Fruit fly (Drosophila melanogaster) whole organism, wandering third instar larva: Measurements from ENCODE around the gene Bug22.

Experiments
- Abd-B ChIP-seq: fragments of >200 bp; optimal IDR thresholded peaks from 2 replicates; lab custom pipeline; 2017; ENCODE audit warnings: missing biosample characterization, missing genetic modification characterization
- CG32264 ChIP-seq: fragments of 200-800 bp; sonication (Bioruptor generic); optimal IDR thresholded peaks from 2 replicates; lab custom pipeline; 2016; ENCODE audit warnings: missing biosample characterization, missing genetic modification characterization
- CG9705 ChIP-seq: fragments of 200-800 bp; sonication (Bioruptor generic); optimal IDR thresholded peaks from 2 replicates; lab custom pipeline; 2018; ENCODE audit warnings: missing biosample characterization, mild to moderate bottlenecking, missing genetic modification characterization
- CrebA ChIP-seq: fragments of 200-800 bp; sonication (Bioruptor generic); optimal IDR thresholded peaks from 2 replicates; lab custom pipeline; 2016; ENCODE audit warnings: missing biosample characterization, mild to moderate bottlenecking, missing genetic modification characterization, borderline replicate concordance
- Dfd ChIP-seq: fragments of >200 bp; optimal IDR thresholded peaks from 2 replicates; lab custom pipeline; 2017; ENCODE audit warnings: missing biosample characterization, missing genetic modification characterization
- Dif ChIP-seq: fragments of 200-275, 200-300 bp; sonication (Bioruptor generic); optimal IDR thresholded peaks from 2 replicates; lab custom pipeline; 2018; ENCODE audit warnings: missing biosample characterization, missing genetic modification characterization; ENCODE audit not compliant: partially characterized antibody
- GATAd ChIP-seq: sonication (Bioruptor generic); optimal IDR thresholded peaks from 2 replicates; lab custom pipeline; 2016; ENCODE audit warnings: missing biosample characterization, missing genetic modification characterization
- HLH106 ChIP-seq: fragments of 200-800 bp; optimal IDR thresholded peaks from 3 replicates; lab custom pipeline; 2019; ENCODE audit warnings: missing biosample characterization, mild to moderate bottlenecking, missing genetic modification characterization, moderate library complexity
- Hnf4 ChIP-seq: fragments of 200-800 bp; sonication (Bioruptor generic); optimal IDR thresholded peaks from 2 replicates; lab custom pipeline; 2016; ENCODE audit warnings: missing biosample characterization, mild to moderate bottlenecking, missing genetic modification characterization
- Hr78 ChIP-seq: fragments of >200 bp; optimal IDR thresholded peaks from 2 replicates; lab custom pipeline; 2017; ENCODE audit warnings: missing biosample characterization, missing genetic modification characterization
- Hr83 ChIP-seq: fragments of 200-300 bp; sonication (Bioruptor generic); optimal IDR thresholded peaks from 2 replicates; lab custom pipeline; 2016; ENCODE audit warnings: missing biosample characterization, mild to moderate bottlenecking, missing genetic modification characterization, moderate library complexity; ENCODE audit not compliant: poor library complexity, severe bottlenecking
- Jra ChIP-seq: sonication (Bioruptor generic); optimal IDR thresholded peaks from 2 replicates; lab custom pipeline; 2016; ENCODE audit warnings: missing biosample characterization, missing genetic modification characterization
- Mio ChIP-seq: sonication (Bioruptor generic); optimal IDR thresholded peaks from 2 replicates; lab custom pipeline; 2016; ENCODE audit warnings: missing biosample characterization, missing genetic modification characterization
- Myc ChIP-seq: fragments of >200 bp; optimal IDR thresholded peaks from 2 replicates; lab custom pipeline; 2017
- N ChIP-seq: fragments of >200 bp; optimal IDR thresholded peaks from 2 replicates; lab custom pipeline; 2018; ENCODE audit warnings: missing biosample characterization, missing external identifiers, missing genetic modification characterization
- OdsH ChIP-seq: fragments of 200-800 bp; sonication (Bioruptor generic); optimal IDR thresholded peaks from 2 replicates; lab custom pipeline; 2016; ENCODE audit warnings: missing biosample characterization, mild to moderate bottlenecking, missing genetic modification characterization
- Rel ChIP-seq, 2 experiments: fragments of 200-800 bp; sonication (Bioruptor generic) in 1 of 2; optimal IDR thresholded peaks; 2 replicates in 1 of 2; 3 replicates in 1 of 2; lab custom pipeline; 2016 to 2019; ENCODE audit warnings: mild to moderate bottlenecking in 2 of 2, missing biosample characterization in 2 of 2, missing genetic modification characterization in 2 of 2, moderate library complexity in 1 of 2
- Vsx2 ChIP-seq: fragments of 200-300, 225-300 bp; sonication (Bioruptor generic); optimal IDR thresholded peaks from 2 replicates; lab custom pipeline; 2018; ENCODE audit warnings: missing biosample characterization, missing genetic modification characterization; ENCODE audit not compliant: partially characterized antibody
- dl ChIP-seq, 2 experiments: fragments of 175-275, 200-275 bp in 1 of 2; fragments of 200-275 bp in 1 of 2; sonication (Bioruptor generic); optimal IDR thresholded peaks; lab custom pipeline; 2018; ENCODE audit warnings: mild to moderate bottlenecking in 2 of 2, missing biosample characterization in 2 of 2, missing genetic modification characterization in 2 of 2, moderate library complexity in 2 of 2; ENCODE audit not compliant: partially characterized antibody in 2 of 2, insufficient read depth in 1 of 2
- dmrt93B ChIP-seq: fragments of 200-800 bp; sonication (Bioruptor generic); optimal IDR thresholded peaks from 2 replicates; lab custom pipeline; 2018; ENCODE audit warnings: missing biosample characterization, mild to moderate bottlenecking, missing genetic modification characterization
- ey ChIP-seq: fragments of 200-800 bp; sonication (Bioruptor generic); optimal IDR thresholded peaks from 2 replicates; lab custom pipeline; 2016; ENCODE audit warnings: missing biosample characterization, missing genetic modification characterization
- foxo ChIP-seq, 2 experiments: fragments of 200-800 bp; sonication (Bioruptor generic); optimal IDR thresholded peaks; 2 replicates in 1 of 2; 3 replicates in 1 of 2; lab custom pipeline; 2016 to 2017; ENCODE audit warnings: missing biosample characterization in 2 of 2, missing genetic modification characterization in 2 of 2
- fru ChIP-seq: fragments of 200-800 bp; sonication (Bioruptor generic); optimal IDR thresholded peaks from 3 replicates; lab custom pipeline; 2016; ENCODE audit warnings: missing biosample characterization, mild to moderate bottlenecking, missing genetic modification characterization
- h ChIP-seq: fragments of 200-800 bp; sonication (Bioruptor generic); optimal IDR thresholded peaks from 3 replicates; lab custom pipeline; 2016; ENCODE audit warnings: missing biosample characterization, mild to moderate bottlenecking, missing genetic modification characterization
- jim ChIP-seq: fragments of 175-275, 200-325 bp; sonication (Bioruptor generic); optimal IDR thresholded peaks from 2 replicates; lab custom pipeline; 2016; ENCODE audit warnings: missing biosample characterization, mild to moderate bottlenecking, missing genetic modification characterization
- pan ChIP-seq: fragments of >200 bp; optimal IDR thresholded peaks from 2 replicates; lab custom pipeline; 2017
- psq ChIP-seq: fragments of 200-800 bp; sonication (Bioruptor generic); optimal IDR thresholded peaks from 3 replicates; lab custom pipeline; 2017; ENCODE audit warnings: missing biosample characterization, mild to moderate bottlenecking, missing genetic modification characterization, moderate library complexity
- rgr ChIP-seq: fragments of 200-800 bp; sonication (Bioruptor generic); optimal IDR thresholded peaks from 3 replicates; lab custom pipeline; 2016; ENCODE audit warnings: missing biosample characterization, mild to moderate bottlenecking, missing genetic modification characterization
- sage ChIP-seq: fragments of 200-800 bp; sonication (Bioruptor generic); optimal IDR thresholded peaks from 2 replicates; lab custom pipeline; 2016; ENCODE audit warnings: missing biosample characterization, mild to moderate bottlenecking, missing genetic modification characterization
- sv ChIP-seq: fragments of 200-800 bp; sonication (Bioruptor generic); optimal IDR thresholded peaks from 3 replicates; lab custom pipeline; 2016; ENCODE audit warnings: missing biosample characterization, missing genetic modification characterization
- tai ChIP-seq: sonication (Bioruptor generic); optimal IDR thresholded peaks from 2 replicates; lab custom pipeline; 2016; ENCODE audit warnings: missing biosample characterization, missing genetic modification characterization
- usp ChIP-seq: fragments of >200 bp; optimal IDR thresholded peaks from 2 replicates; lab custom pipeline; 2017; ENCODE audit warnings: missing biosample characterization, missing genetic modification characterization
- woc ChIP-seq: sonication (Bioruptor generic); optimal IDR thresholded peaks from 2 replicates; lab custom pipeline; 2016; ENCODE audit warnings: missing biosample characterization, mild to moderate bottlenecking, missing genetic modification characterization

Bug22 gene

dm6 chr2L:10470211-10470610 lies 39.5 kb upstream of the Bug22 start:
- TF ChIP-seq OdsH (GFP tag; lab: Kevin White, UChicago) = no peak
- no peak for TF ChIP-seq pan
- no peak for TF ChIP-seq HLH106 (tag; lab: Kevin White, UChicago)
- TF ChIP-seq psq (GFP tag; lab: Kevin White, UChicago) = no peak
- TF ChIP-seq Vsx2 (GFP tag; lab: Kevin White, UChicago) = no peak
- TF ChIP-seq Hnf4 (GFP tag; lab: Kevin White, UChicago) = no peak
- TF ChIP-seq sage = no peak
- TF ChIP-seq Myc (lab: Kevin White, UChicago) = no peak
- no peak for TF ChIP-seq ey
- TF ChIP-seq tai (GFP tag; lab: Kevin White, UChicago) = no peak
- no peak for TF ChIP-seq CG32264 (GFP tag; lab: Kevin White, UChicago)

DNA sequence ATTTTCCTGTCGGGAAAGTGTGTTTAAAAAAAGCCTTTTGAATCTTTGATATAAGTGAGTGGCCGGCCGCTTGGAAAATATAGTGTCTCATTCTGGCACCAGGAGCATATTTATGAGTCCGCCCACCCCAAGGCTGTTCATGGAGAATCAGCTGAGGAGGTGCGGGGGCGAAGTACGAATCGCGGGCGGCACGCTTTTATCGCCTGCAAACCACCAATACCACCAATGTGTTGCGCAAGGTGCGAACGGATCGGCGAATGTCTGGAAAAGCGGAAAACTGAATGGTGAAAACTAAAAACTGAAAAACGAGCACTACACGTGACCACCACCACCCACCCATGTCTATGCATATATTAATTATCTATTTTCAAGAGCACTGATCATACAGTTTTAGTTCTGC lies 38.3 kb upstream of the Bug22 start:
- TF ChIP-seq Hr78 (GFP tag; lab: Kevin White, UChicago) (no peak), Myc (lab: Kevin White, UChicago) (no peak), N (GFP tag; lab: Kevin White, UChicago) (no peak), sage (no peak), CG9705 (no peak), Dif (GFP tag; lab: Kevin White, UChicago) (no peak), dmrt93B (GFP tag; lab: Kevin White, UChicago) (no peak), psq (GFP tag; lab: Kevin White, UChicago) (no peak), Mio (no peak), rgr (no peak), Dfd (GFP tag; lab: Kevin White, UChicago) (no peak), Rel (GFP tag; optimal IDR thresholded peaks at IDR 0.05; lab: Kevin White, UChicago) (no peak), Rel (tag; optimal IDR thresholded peaks at IDR 0.05; lab: Kevin White, UChicago) (no peak), pan (no peak), GATAd (GFP tag; lab: Kevin White, UChicago) (no peak), OdsH (GFP tag; lab: Kevin White, UChicago) (no peak), usp (GFP tag; lab: Kevin White, UChicago) (no peak), CrebA (GFP tag; lab: Kevin White, UChicago) (no peak), fru (GFP tag; lab: Kevin White, UChicago) (no peak), tai (GFP tag; lab: Kevin White, UChicago) (no peak), woc (GFP tag; lab: Kevin White, UChicago) (no peak)

dm6 chr2L:10468388-10468787 lies 37.7 kb upstream of the Bug22 start:
- TF ChIP-seq h (GFP tag; lab: Kevin White, UChicago) (peak; percentile 55), HLH106 (tag; lab: Kevin White, UChicago) (peak; percentile 54), tai (GFP tag; lab: Kevin White, UChicago) (no peak), fru (GFP tag; lab: Kevin White, UChicago) (peak; percentile 2), dmrt93B (GFP tag; lab: Kevin White, UChicago) (peak; percentile 24), Hnf4 (GFP tag; lab: Kevin White, UChicago) (no peak), jim (GFP tag; lab: Kevin White, UChicago) (no peak), sv (GFP tag; lab: Kevin White, UChicago) (peak; percentile 22), CG9705 (no peak), Hr83 (GFP tag; lab: Kevin White, UChicago) (no peak), foxo (GFP tag; optimal IDR thresholded peaks at IDR 0.05; lab: Kevin White, UChicago) (peak in 1 of 2 experiments; percentile 45), rgr (peak; percentile 36)

DNA sequence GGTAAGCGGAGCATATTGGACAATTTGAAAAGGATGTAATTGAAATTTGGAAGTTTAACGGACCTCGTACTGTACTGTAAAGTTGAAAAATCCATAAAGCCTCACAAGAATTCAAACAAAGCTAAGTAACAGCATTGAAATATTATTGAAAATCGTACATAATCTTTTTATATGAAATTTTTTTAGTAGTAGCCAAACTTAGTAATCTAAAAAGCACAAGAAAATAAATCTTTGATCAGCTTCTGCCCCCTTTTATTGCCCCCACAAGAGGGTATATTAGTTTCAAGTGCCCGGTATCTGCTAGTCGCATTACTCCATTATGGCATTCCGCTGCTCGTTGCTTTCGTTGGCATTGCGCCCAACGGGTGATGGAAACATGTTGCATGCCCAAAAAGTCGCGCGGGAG lies 36.1 kb upstream of the Bug22 start:
- peak; percentile 2 for TF ChIP-seq sv (GFP tag; lab: Kevin White, UChicago)
- no peak for TF ChIP-seq psq (GFP tag; lab: Kevin White, UChicago)
- no peak for TF ChIP-seq foxo (GFP tag; optimal IDR thresholded peaks at IDR 0.05; lab: Kevin White, UChicago)

dm6 chr2L:10458979-10459378 lies 28.3 kb upstream of the Bug22 start:
- TF ChIP-seq Jra (GFP tag; lab: Kevin White, UChicago) (no peak), dl (GFP tag; optimal IDR thresholded peaks at IDR 0.05; lab: Kevin White, UChicago; ENCODE audit: insufficient read depth in 1 of 2, partially characterized antibody in 2 of 2) (no peak), Hr83 (GFP tag; lab: Kevin White, UChicago) (no peak), Abd-B (GFP tag; lab: Kevin White, UChicago) (no peak), pan (no peak), fru (GFP tag; lab: Kevin White, UChicago) (no peak), Myc (lab: Kevin White, UChicago) (no peak), jim (GFP tag; lab: Kevin White, UChicago) (no peak), tai (GFP tag; lab: Kevin White, UChicago) (no peak), rgr (no peak), CG32264 (GFP tag; lab: Kevin White, UChicago) (no peak), GATAd (GFP tag; lab: Kevin White, UChicago) (no peak), OdsH (GFP tag; lab: Kevin White, UChicago) (no peak), HLH106 (tag; lab: Kevin White, UChicago) (no peak)
